Fruit fly (Drosophila melanogaster) whole organism, embryonic: ENCODE results near the gene Set2.
A peak's percentile ranks its signal among the peaks of the same experiment; 100 is the strongest.

Source experiments
- CG11247 ChIP-seq: fragments of 200-800 bp; sonication (Bioruptor generic); IDR thresholded peaks from 2 replicates; pipeline ENCODE4 v1.3.6; 2022; ENCODE audit warnings: missing biosample characterization, missing genetic modification characterization
- CG12744 ChIP-seq: fragments of 200-800 bp; sonication (Bioruptor generic); optimal IDR thresholded peaks from 2 replicates; lab custom pipeline; 2016; ENCODE audit warnings: missing biosample characterization, missing genetic modification characterization
- CG13775 ChIP-seq: fragments of 200-800 bp; sonication (Bioruptor generic); optimal IDR thresholded peaks from 3 replicates; lab custom pipeline; 2017; ENCODE audit warnings: missing biosample characterization, mild to moderate bottlenecking, missing genetic modification characterization
- CG13894 ChIP-seq: fragments of 200-800 bp; sonication (Bioruptor generic); optimal IDR thresholded peaks from 3 replicates; lab custom pipeline; 2018; ENCODE audit warnings: missing biosample characterization, mild to moderate bottlenecking, missing genetic modification characterization, moderate library complexity
- CG15479 ChIP-seq: fragments of 200-800 bp; sonication (Bioruptor generic); optimal IDR thresholded peaks from 3 replicates; lab custom pipeline; 2019; ENCODE audit warnings: missing biosample characterization, mild to moderate bottlenecking, missing genetic modification characterization, moderate library complexity
- CG16779 ChIP-seq: fragments of 200-800 bp; sonication (Bioruptor generic); IDR thresholded peaks from 2 replicates; pipeline ENCODE4 v1.3.6; 2022; ENCODE audit warnings: missing biosample characterization, missing genetic modification characterization
- CG18476 ChIP-seq: fragments of 200-800 bp; sonication (Bioruptor generic); optimal IDR thresholded peaks from 2 replicates; lab custom pipeline; 2016; ENCODE audit warnings: missing biosample characterization, mild to moderate bottlenecking, missing genetic modification characterization
- CG31224 ChIP-seq: fragments of 200-800 bp; sonication (Bioruptor generic); IDR thresholded peaks from 2 replicates; pipeline ENCODE4 v1.3.6; 2022; ENCODE audit warnings: missing biosample characterization, missing genetic modification characterization
- CG31441 ChIP-seq: fragments of 200-800 bp; sonication (Bioruptor generic); IDR thresholded peaks from 2 replicates; pipeline ENCODE4 v1.3.6; 2022; ENCODE audit warnings: missing biosample characterization, missing genetic modification characterization
- CG32767 ChIP-seq: fragments of 200-800 bp; sonication (Bioruptor generic); IDR thresholded peaks from 2 replicates; pipeline ENCODE4 v1.3.6; 2022; ENCODE audit warnings: missing biosample characterization, missing genetic modification characterization
- CG34224 ChIP-seq: fragments of 200-800 bp; sonication (Bioruptor generic); IDR thresholded peaks from 3 replicates; pipeline ENCODE4 v1.3.6; 2022; ENCODE audit warnings: missing biosample characterization, missing genetic modification characterization; ENCODE audit not compliant: partially characterized antibody
- CG4328 ChIP-seq: fragments of 200-800 bp; sonication (Bioruptor generic); optimal IDR thresholded peaks from 3 replicates; lab custom pipeline; 2017; ENCODE audit warnings: missing biosample characterization, missing genetic modification reagents, missing genetic modification characterization
- CG4360 ChIP-seq: fragments of 200-800 bp; sonication (Bioruptor generic); IDR thresholded peaks from 2 replicates; pipeline ENCODE4 v1.3.6; 2022; ENCODE audit warnings: missing biosample characterization, missing genetic modification characterization
- CG4707 ChIP-seq: fragments of 200-800 bp; sonication (Bioruptor generic); optimal IDR thresholded peaks from 2 replicates; lab custom pipeline; 2018; ENCODE audit warnings: missing biosample characterization, mild to moderate bottlenecking, missing genetic modification characterization, moderate library complexity
- CG6272 ChIP-seq: fragments of 200-800 bp; sonication (Bioruptor generic); IDR thresholded peaks from 2 replicates; pipeline ENCODE4 v1.3.6; 2022; ENCODE audit warnings: missing biosample characterization, missing genetic modification characterization
- CG6689 ChIP-seq: fragments of 200-800 bp; sonication (Bioruptor generic); IDR thresholded peaks from 2 replicates; pipeline ENCODE4 v1.3.6; 2022; ENCODE audit warnings: missing biosample characterization, missing genetic modification characterization
- CG9817 ChIP-seq: fragments of 200-800 bp; sonication (Bioruptor generic); optimal IDR thresholded peaks from 2 replicates; lab custom pipeline; 2018; ENCODE audit warnings: missing biosample characterization, mild to moderate bottlenecking, missing genetic modification characterization, moderate library complexity
- CTCF ChIP-seq: fragments of 200-800 bp; sonication (Bioruptor generic); optimal IDR thresholded peaks from 2 replicates; lab custom pipeline; 2017; ENCODE audit warnings: missing biosample characterization, mild to moderate bottlenecking, missing genetic modification characterization, moderate library complexity
- D19A ChIP-seq: fragments of 200-800 bp; optimal IDR thresholded peaks from 3 replicates; lab custom pipeline; 2019; ENCODE audit warnings: missing biosample characterization, mild to moderate bottlenecking, missing genetic modification characterization, moderate library complexity
- Dad ChIP-seq: fragments of 200-800 bp; sonication (Bioruptor generic); optimal IDR thresholded peaks from 3 replicates; lab custom pipeline; 2016; ENCODE audit warnings: missing biosample characterization, missing genetic modification characterization
- Dip3 ChIP-seq: fragments of 200-800 bp; sonication (Bioruptor generic); optimal IDR thresholded peaks from 3 replicates; lab custom pipeline; 2016; ENCODE audit warnings: missing biosample characterization, missing genetic modification characterization
- Hey ChIP-seq: fragments of 200-800 bp; sonication (Bioruptor generic); optimal IDR thresholded peaks from 3 replicates; lab custom pipeline; 2018; ENCODE audit warnings: missing biosample characterization, mild to moderate bottlenecking, missing genetic modification characterization
- Lhr ChIP-seq: fragments of 200-800 bp; sonication (Bioruptor generic); optimal IDR thresholded peaks from 3 replicates; lab custom pipeline; 2017; ENCODE audit warnings: mild to moderate bottlenecking, missing biosample characterization, missing genetic modification reagents, missing genetic modification characterization
- Mes4 ChIP-seq: fragments of 200-800 bp; sonication (Bioruptor generic); optimal IDR thresholded peaks from 2 replicates; lab custom pipeline; 2016; ENCODE audit warnings: missing biosample characterization, missing genetic modification characterization
- Mrtf ChIP-seq: fragments of 200-800 bp; sonication (Bioruptor generic); IDR thresholded peaks from 3 replicates; pipeline ENCODE4 v1.3.6; 2022; ENCODE audit warnings: missing biosample characterization, missing genetic modification characterization
- NFAT ChIP-seq: fragments of 200-800 bp; sonication (Bioruptor generic); IDR thresholded peaks from 2 replicates; pipeline ENCODE4 v1.3.6; 2022; ENCODE audit warnings: missing biosample characterization, missing genetic modification characterization
- Sox100B ChIP-seq: fragments of 200-800 bp; sonication (Bioruptor generic); optimal IDR thresholded peaks from 3 replicates; lab custom pipeline; 2018; ENCODE audit warnings: missing biosample characterization, mild to moderate bottlenecking, missing genetic modification characterization
- Spps ChIP-seq: fragments of 200-800 bp; sonication (Bioruptor generic); optimal IDR thresholded peaks from 2 replicates; lab custom pipeline; 2018; ENCODE audit warnings: missing biosample characterization, mild to moderate bottlenecking, missing genetic modification characterization
- Usf ChIP-seq: fragments of 200-800 bp; sonication (Bioruptor generic); optimal IDR thresholded peaks from 2 replicates; lab custom pipeline; 2017; ENCODE audit warnings: missing genotype, missing biosample characterization, missing genetic modification characterization
- abd-A ChIP-seq: fragments of 200-800 bp; sonication (Bioruptor generic); optimal IDR thresholded peaks from 3 replicates; lab custom pipeline; 2019; ENCODE audit warnings: missing biosample characterization, mild to moderate bottlenecking, missing genetic modification characterization, moderate library complexity
- amos ChIP-seq: fragments of 200-800 bp; sonication (Bioruptor generic); IDR thresholded peaks from 2 replicates; pipeline ENCODE4 v1.3.6; 2022; ENCODE audit warnings: missing biosample characterization, missing genetic modification characterization; ENCODE audit not compliant: partially characterized antibody
- ato ChIP-seq: fragments of 200-800 bp; sonication (Bioruptor generic); IDR thresholded peaks from 2 replicates; pipeline ENCODE4 v1.3.6; 2022; ENCODE audit warnings: missing biosample characterization, missing genetic modification characterization; ENCODE audit not compliant: partially characterized antibody
- bcd ChIP-seq: fragments of 200-800 bp; sonication (Bioruptor generic); optimal IDR thresholded peaks from 2 replicates; lab custom pipeline; 2017; ENCODE audit warnings: missing biosample characterization, mild to moderate bottlenecking, missing genetic modification characterization
- cg ChIP-seq: fragments of 200-800 bp; sonication (Bioruptor generic); optimal IDR thresholded peaks from 3 replicates; lab custom pipeline; 2019; ENCODE audit warnings: missing biosample characterization, mild to moderate bottlenecking, missing genetic modification characterization, moderate library complexity
- danr ChIP-seq: fragments of 200-800 bp; sonication (Bioruptor generic); IDR thresholded peaks from 2 replicates; pipeline ENCODE4 v1.3.6; 2022; ENCODE audit warnings: missing biosample characterization, missing genetic modification characterization
- dati ChIP-seq: fragments of 200-800 bp; sonication (Bioruptor generic); IDR thresholded peaks from 2 replicates; pipeline ENCODE4 v1.3.6; 2022; ENCODE audit warnings: missing biosample characterization, missing genetic modification characterization
- esg ChIP-seq: fragments of 200-800 bp; sonication (Bioruptor generic); conservative IDR thresholded peaks from 2 replicates; pipeline ENCODE4 v1.3.6; 2022; ENCODE audit warnings: missing biosample characterization, missing genetic modification characterization
- gfzf ChIP-seq: fragments of 200-800 bp; sonication (Bioruptor generic); optimal IDR thresholded peaks from 2 replicates; lab custom pipeline; 2016; ENCODE audit warnings: missing biosample characterization, mild to moderate bottlenecking, missing genetic modification characterization, moderate library complexity
- grn ChIP-seq: fragments of 200-800 bp; sonication (Bioruptor generic); optimal IDR thresholded peaks from 3 replicates; lab custom pipeline; 2017; ENCODE audit warnings: missing biosample characterization, missing genetic modification characterization
- hbn ChIP-seq: fragments of 200-800 bp; sonication (Bioruptor generic); IDR thresholded peaks from 2 replicates; pipeline ENCODE4 v1.3.6; 2022; ENCODE audit warnings: missing biosample characterization, missing genetic modification characterization; ENCODE audit not compliant: partially characterized antibody
- hkb ChIP-seq, 2 experiments: fragments of 200-800 bp in 1 of 2; fragments of >200 bp in 1 of 2; sonication (Bioruptor generic) in 1 of 2; IDR thresholded peaks in 1 of 2; optimal IDR thresholded peaks in 1 of 2; 2 replicates each; pipeline versions ENCODE4 v1.3.6 to Lab custom; 2017 to 2022; ENCODE audit warnings: missing biosample characterization in 1 of 2, missing genetic modification characterization in 1 of 2
- hth ChIP-seq: fragments of >200 bp; optimal IDR thresholded peaks from 2 replicates; lab custom pipeline; 2017; ENCODE audit warnings: inconsistent platforms
- kay ChIP-seq: fragments of 200-800 bp; sonication (Bioruptor generic); optimal IDR thresholded peaks from 2 replicates; lab custom pipeline; 2016; ENCODE audit warnings: missing biosample characterization, missing genetic modification characterization
- lilli ChIP-seq: fragments of 200-800 bp; sonication (Bioruptor generic); optimal IDR thresholded peaks from 3 replicates; lab custom pipeline; 2016; ENCODE audit warnings: missing biosample characterization, missing genetic modification characterization
- lmd ChIP-seq: fragments of 200-800 bp; sonication (Bioruptor generic); IDR thresholded peaks from 2 replicates; pipeline ENCODE4 v1.3.6; 2022; ENCODE audit warnings: missing biosample characterization, missing genetic modification characterization
- scrt ChIP-seq: fragments of 200-800 bp; sonication (Bioruptor generic); optimal IDR thresholded peaks from 2 replicates; lab custom pipeline; 2018; ENCODE audit warnings: missing biosample characterization, mild to moderate bottlenecking, missing genetic modification characterization, moderate library complexity
- sens-2 ChIP-seq: fragments of 200-800 bp; sonication (Bioruptor generic); IDR thresholded peaks from 2 replicates; pipeline ENCODE4 v1.3.6; 2022; ENCODE audit warnings: missing biosample characterization, missing genetic modification characterization
- slp2 ChIP-seq: fragments of 200-800 bp; sonication (Bioruptor generic); optimal IDR thresholded peaks from 2 replicates; lab custom pipeline; 2016; ENCODE audit warnings: missing biosample characterization, missing genetic modification characterization
- yki ChIP-seq: fragments of >200 bp; optimal IDR thresholded peaks from 3 replicates; lab custom pipeline; 2018

Gene Set2

dm6 chrX:13373239-13374153 is 39.5 kb upstream of the Set2 start (continued):
- TF ChIP-seq Mrtf (GFP tag; lab: Robert Waterston, UW) (peak; percentile 56; the same call in 1 of the 3 replicates), esg (peak; percentile 81), lmd (GFP tag; lab: Robert Waterston, UW) (peak; percentile 81), lilli (peak; percentile 32), Lhr (GFP tag; lab: Kevin White, UChicago) (peak; percentile 53), CG6689 (GFP tag; lab: Robert Waterston, UW) (peak; percentile 79), CG9817 (tag; lab: Kevin White, UChicago) (peak; percentile 71), CG4328 (peak; percentile 73), yki (no peak), Spps (peak; percentile 62), D19A (tag; lab: Kevin White, UChicago) (peak; percentile 80), amos (GFP tag; lab: Robert Waterston, UW) (no peak), bcd (GFP tag; lab: Kevin White, UChicago) (peak; percentile 74), CG32767 (GFP tag; lab: Robert Waterston, UW) (peak; percentile 79), CG4360 (0 out of 2 replicates have a peak, but pooled peaks have one; percentile 27), ato (GFP tag; lab: Robert Waterston, UW) (no peak), sens-2 (0 out of 2 replicates have a peak, but pooled peaks have one; percentile 29), CG31441 (GFP tag; lab: Robert Waterston, UW) (peak; percentile 80), hbn (GFP tag; lab: Robert Waterston, UW) (no peak), NFAT (GFP tag; lab: Robert Waterston, UW) (peak; percentile 65), CG15479 (GFP tag; lab: Kevin White, UChicago) (peak; percentile 32), scrt (peak; percentile 63), Hey (no peak), cg (GFP tag; lab: Kevin White, UChicago) (peak; percentile 55), CG18476 (GFP tag; lab: Kevin White, UChicago) (peak; percentile 77), Dad (GFP tag; lab: Kevin White, UChicago) (no peak), CG16779 (GFP tag; lab: Robert Waterston, UW) (0 out of 2 replicates have a peak, but pooled peaks have one; percentile 34), Dip3 (GFP tag; lab: Kevin White, UChicago) (peak; percentile 23), CTCF (GFP tag; lab: Kevin White, UChicago) (peak; percentile 35), hkb (optimal IDR thresholded peaks at IDR 0.05; lab: Kevin White, UChicago) (no peak), hkb (GFP tag; IDR thresholded peaks at IDR 0.05; lab: Robert Waterston, UW) (peak; percentile 90), kay (GFP tag; lab: Kevin White, UChicago) (no peak), CG13775 (peak; percentile 81), gfzf (GFP tag; lab: Kevin White, UChicago) (no peak), grn (GFP tag; lab: Kevin White, UChicago) (peak; percentile 74), danr (GFP tag; lab: Robert Waterston, UW) (peak; percentile 49; the same call in 1 of the 2 replicates), hth (no peak), Sox100B (GFP tag; lab: Kevin White, UChicago) (peak; percentile 89), abd-A (peak; percentile 36), CG6272 (GFP tag; lab: Robert Waterston, UW) (peak; percentile 83), CG13894 (tag; lab: Kevin White, UChicago) (peak; percentile 64), dati (GFP tag; lab: Robert Waterston, UW) (0 out of 2 replicates have a peak, but pooled peaks have one; percentile 2), Mes4 (GFP tag; lab: Kevin White, UChicago) (peak; percentile 61), CG11247 (GFP tag; lab: Robert Waterston, UW) (peak; percentile 65), CG4707 (peak; percentile 6), CG34224 (no peak), CG12744 (GFP tag; lab: Kevin White, UChicago) (peak; percentile 40), CG31224 (GFP tag; lab: Robert Waterston, UW) (peak; percentile 69), slp2 (GFP tag; lab: Kevin White, UChicago) (peak; percentile 33), Usf (GFP tag; lab: Kevin White, UChicago) (no peak)
